Worm (Caenorhabditis elegans): ENCODE data around the gene fbxa-100.

DNA sequence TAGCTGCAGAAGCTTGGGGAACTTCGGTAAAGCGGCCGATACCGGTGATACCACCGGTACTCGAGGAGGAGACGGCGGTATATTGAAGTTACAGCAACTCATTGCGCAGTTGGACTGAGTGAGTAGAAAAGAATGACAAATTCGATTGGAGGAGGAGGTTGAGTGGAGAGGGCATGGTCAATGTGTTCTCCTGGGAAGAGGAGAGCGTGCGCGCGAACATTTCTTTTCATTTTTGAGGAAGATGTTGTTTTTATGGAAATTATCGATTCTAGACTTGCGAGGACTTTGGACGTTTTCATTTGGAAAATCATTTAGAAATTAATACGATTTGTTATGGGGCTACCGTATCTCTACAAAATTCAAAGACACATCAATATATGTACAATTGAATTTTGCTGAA, 32.7 kb downstream of the fbxa-100 start:
- TF ChIP-seq B0019.2 (GFP tag; conservative IDR thresholded peaks at IDR 0.05) (no peak), xnd-1 (tag; optimal IDR thresholded peaks at IDR 0.05) (no peak), atf-7 (tag; optimal IDR thresholded peaks at IDR 0.05) (no peak), C06A6.2 (GFP tag; conservative IDR thresholded peaks at IDR 0.05) (no peak), B0336.3 (GFP tag; IDR thresholded peaks at IDR 0.05) (no peak), ceh-27 (GFP tag; optimal IDR thresholded peaks at IDR 0.05) (no peak), T26A5.8 (tag; optimal IDR thresholded peaks at IDR 0.05) (no peak)

Measured in whole organism, young adult.